Worm (Caenorhabditis elegans) whole organism, young adult: ENCODE results near the gene T13F2.6.

Experiments
- B0019.2 ChIP-seq: fragments of 200-800 bp; sonication (Bioruptor generic); conservative IDR thresholded peaks from 2 replicates; pipeline ENCODE4 v1.3.6; 2022; ENCODE audit warnings: missing genetic modification reagents, missing genetic modification characterization, missing compliant biosample characterization
- C17E4.6 ChIP-seq: fragments of 200-800 bp; sonication (Bioruptor generic); IDR thresholded peaks from 2 replicates; pipeline ENCODE4 v1.3.6; 2022; ENCODE audit warnings: missing genetic modification reagents, missing genetic modification characterization, missing compliant biosample characterization
- F23B12.7 ChIP-seq: sonication (generic microtip); optimal IDR thresholded peaks from 2 replicates; lab custom pipeline; 2017; ENCODE audit warnings: missing genetic modification characterization, mild to moderate bottlenecking, missing compliant biosample characterization, antibody characterized with exemption, moderate library complexity; ENCODE audit not compliant: insufficient read depth
- F49E8.2 ChIP-seq: sonication (generic microtip); optimal IDR thresholded peaks from 3 replicates; lab custom pipeline; 2017; ENCODE audit warnings: missing genetic modification characterization, mild to moderate bottlenecking, missing compliant biosample characterization, antibody characterized with exemption, moderate library complexity; ENCODE audit not compliant: insufficient read depth
- F52B5.7 ChIP-seq: sonication (generic microtip); optimal IDR thresholded peaks from 2 replicates; lab custom pipeline; 2016; ENCODE audit warnings: mild to moderate bottlenecking, missing genetic modification characterization, missing compliant biosample characterization
- F55B11.4 ChIP-seq: sonication (generic microtip); optimal IDR thresholded peaks from 2 replicates; lab custom pipeline; 2016; ENCODE audit warnings: missing compliant biosample characterization, missing genetic modification characterization, borderline replicate concordance; ENCODE audit not compliant: insufficient read depth
- F57A8.1 ChIP-seq: fragments of 200-800 bp; sonication (Bioruptor generic); optimal IDR thresholded peaks from 2 replicates; lab custom pipeline; 2018; ENCODE audit warnings: mild to moderate bottlenecking, missing genetic modification characterization, moderate library complexity, missing compliant biosample characterization
- Y53F4B.3 ChIP-seq: fragments of 200-800 bp; sonication (Bioruptor generic); IDR thresholded peaks from 2 replicates; pipeline ENCODE4 v1.3.6; 2022; ENCODE audit warnings: missing genetic modification reagents, missing genetic modification characterization, missing compliant biosample characterization
- Y53G8AR.9 ChIP-seq: fragments of 200-800 bp; sonication (Bioruptor generic); conservative IDR thresholded peaks from 2 replicates; pipeline ENCODE4 v1.3.6; 2022; ENCODE audit warnings: missing genetic modification reagents, missing genetic modification characterization, missing compliant biosample characterization
- Y56A3A.18 ChIP-seq: fragments of 200-800 bp; sonication (Bioruptor generic); IDR thresholded peaks from 2 replicates; pipeline ENCODE4 v1.3.6; 2022; ENCODE audit warnings: missing genetic modification reagents, missing genetic modification characterization, missing compliant biosample characterization
- Y95B8A.8 ChIP-seq: fragments of 200-800 bp; sonication (Bioruptor generic); IDR thresholded peaks from 2 replicates; pipeline ENCODE4 v1.3.6; 2022; ENCODE audit warnings: missing genetic modification reagents, missing genetic modification characterization, missing compliant biosample characterization
- ama-1 ChIP-seq, 3 experiments: fragments of 150-350 bp in 1 of 3; sonication (generic microtip) in 2 of 3; optimal IDR thresholded peaks; 2 replicates each; lab custom pipeline; 2014 to 2018; ENCODE audit warnings: missing biosample characterization in 2 of 3, missing genetic modification characterization in 2 of 3, missing genetic modification reagents in 2 of 3
- aptf-3 ChIP-seq: fragments of 200-800 bp; sonication (Bioruptor generic); IDR thresholded peaks from 2 replicates; pipeline ENCODE4 v1.3.6; 2022; ENCODE audit warnings: missing genetic modification characterization, missing compliant biosample characterization
- bed-1 ChIP-seq: fragments of 200-800 bp; sonication (Bioruptor generic); IDR thresholded peaks from 2 replicates; pipeline ENCODE4 v1.3.6; 2022; ENCODE audit warnings: missing genetic modification reagents, missing genetic modification characterization, missing compliant biosample characterization
- cebp-2 ChIP-seq: fragments of 200-800 bp; sonication (Bioruptor generic); IDR thresholded peaks from 2 replicates; pipeline ENCODE4 v1.3.6; 2022; ENCODE audit warnings: missing genetic modification characterization, missing compliant biosample characterization
- ceh-58 ChIP-seq: fragments of 200-800 bp; sonication (Bioruptor generic); IDR thresholded peaks from 2 replicates; pipeline ENCODE4 v1.3.6; 2022; ENCODE audit warnings: missing genetic modification characterization, missing compliant biosample characterization
- dox-1 ChIP-seq: fragments of 200-800 bp; sonication (Bioruptor generic); IDR thresholded peaks from 2 replicates; pipeline ENCODE4 v1.3.6; 2022; ENCODE audit warnings: missing genetic modification reagents, missing genetic modification characterization, missing compliant biosample characterization
- dpl-1 ChIP-seq: fragments of 150-350 bp; optimal IDR thresholded peaks from 2 replicates; lab custom pipeline; 2014; ENCODE audit warnings: missing biosample characterization, missing genetic modification reagents, missing genetic modification characterization
- efl-1 ChIP-seq: fragments of 150-350 bp; optimal IDR thresholded peaks from 2 replicates; lab custom pipeline; 2014; ENCODE audit warnings: missing biosample characterization, missing genetic modification reagents, missing genetic modification characterization
- ekl-4 ChIP-seq: fragments of 200-800 bp; sonication (Bioruptor generic); IDR thresholded peaks from 2 replicates; pipeline ENCODE4 v1.3.6; 2022; ENCODE audit warnings: missing genetic modification reagents, missing genetic modification characterization, missing compliant biosample characterization
- fkh-3 ChIP-seq: sonication (generic microtip); optimal IDR thresholded peaks from 2 replicates; lab custom pipeline; 2016; ENCODE audit warnings: mild to moderate bottlenecking, missing genetic modification characterization, missing compliant biosample characterization
- gei-17 ChIP-seq: fragments of 200-800 bp; sonication (Bioruptor generic); optimal IDR thresholded peaks from 2 replicates; lab custom pipeline; 2018; ENCODE audit warnings: mild to moderate bottlenecking, missing genetic modification characterization, missing compliant biosample characterization
- hlh-12 ChIP-seq: sonication (generic microtip); optimal IDR thresholded peaks from 2 replicates; lab custom pipeline; 2016; ENCODE audit warnings: missing genetic modification characterization, missing compliant biosample characterization
- hmg-1.2 ChIP-seq: fragments of 200-800 bp; sonication (Bioruptor generic); IDR thresholded peaks from 2 replicates; pipeline ENCODE4 v1.3.6; 2022; ENCODE audit warnings: missing genetic modification reagents, missing genetic modification characterization, missing compliant biosample characterization
- hmg-20 ChIP-seq: fragments of 200-800 bp; sonication (Bioruptor generic); IDR thresholded peaks from 2 replicates; pipeline ENCODE4 v1.3.6; 2022; ENCODE audit warnings: missing genetic modification reagents, missing genetic modification characterization, missing compliant biosample characterization
- lin-26 ChIP-seq: fragments of 200-800 bp; sonication (Bioruptor generic); IDR thresholded peaks from 2 replicates; pipeline ENCODE4 v1.3.6; 2022; ENCODE audit warnings: missing genetic modification reagents, missing genetic modification characterization, missing compliant biosample characterization
- madf-8 ChIP-seq: fragments of 200-800 bp; sonication (Bioruptor generic); conservative IDR thresholded peaks from 2 replicates; pipeline ENCODE4 v1.3.6; 2022; ENCODE audit warnings: missing genetic modification reagents, missing genetic modification characterization, missing compliant biosample characterization
- nfya-2 ChIP-seq: fragments of 200-800 bp; sonication (Bioruptor generic); IDR thresholded peaks from 2 replicates; pipeline ENCODE4 v1.3.6; 2022; ENCODE audit warnings: missing genetic modification reagents, missing genetic modification characterization, missing compliant biosample characterization
- nfyb-1 ChIP-seq: fragments of 200-800 bp; sonication (Bioruptor generic); IDR thresholded peaks from 2 replicates; pipeline ENCODE4 v1.3.6; 2022; ENCODE audit warnings: missing genetic modification reagents, missing genetic modification characterization, missing compliant biosample characterization
- nhr-80 ChIP-seq: sonication (generic microtip); optimal IDR thresholded peaks from 2 replicates; lab custom pipeline; 2016; ENCODE audit warnings: missing genetic modification characterization, missing compliant biosample characterization
- nhr-90 ChIP-seq: sonication (generic microtip); optimal IDR thresholded peaks from 2 replicates; lab custom pipeline; 2016; ENCODE audit warnings: missing genotype, mild to moderate bottlenecking, missing genetic modification characterization, missing compliant biosample characterization
- pbrm-1 ChIP-seq: fragments of 200-800 bp; sonication (Bioruptor generic); IDR thresholded peaks from 2 replicates; pipeline ENCODE4 v1.3.6; 2022; ENCODE audit warnings: missing genetic modification reagents, missing genetic modification characterization, missing compliant biosample characterization
- pha-4 ChIP-seq: fragments of 150-350 bp; sonication (generic microtip); optimal IDR thresholded peaks from 2 replicates; lab custom pipeline; 2014; ENCODE audit warnings: missing biosample characterization, missing genetic modification reagents, missing genetic modification characterization
- rcor-1 ChIP-seq: fragments of 200-800 bp; sonication (Bioruptor generic); IDR thresholded peaks from 2 replicates; pipeline ENCODE4 v1.3.6; 2022; ENCODE audit warnings: missing genetic modification reagents, missing genetic modification characterization, missing compliant biosample characterization
- rpc-1 ChIP-seq, 2 experiments: fragments of 150-350 bp in 1 of 2; sonication (generic microtip) in 1 of 2; optimal IDR thresholded peaks; 2 replicates each; lab custom pipeline; 2014 to 2018; ENCODE audit warnings: missing biosample characterization in 1 of 2, missing genetic modification characterization in 1 of 2, missing genetic modification reagents in 1 of 2, missing genotype in 1 of 2
- sdz-38 ChIP-seq: sonication (generic microtip); optimal IDR thresholded peaks from 2 replicates; lab custom pipeline; 2016; ENCODE audit warnings: missing genotype, missing genetic modification characterization, missing compliant biosample characterization
- tbp1 ChIP-seq: fragments of 200-800 bp; sonication (Bioruptor generic); optimal IDR thresholded peaks from 2 replicates; lab custom pipeline; 2018; ENCODE audit warnings: mild to moderate bottlenecking, missing genetic modification characterization, missing compliant biosample characterization
- tbx-9 ChIP-seq: sonication (generic microtip); optimal IDR thresholded peaks from 2 replicates; lab custom pipeline; 2016; ENCODE audit warnings: borderline replicate concordance, missing genetic modification characterization, inconsistent platforms, missing compliant biosample characterization
- zfh-2 ChIP-seq: fragments of 200-800 bp; sonication (Bioruptor generic); conservative IDR thresholded peaks from 2 replicates; pipeline ENCODE4 v1.3.6; 2022; ENCODE audit warnings: missing genetic modification reagents, missing genetic modification characterization, missing compliant biosample characterization
- ztf-18 ChIP-seq: sonication (generic microtip); optimal IDR thresholded peaks from 2 replicates; lab custom pipeline; 2016; ENCODE audit warnings: missing genotype, mild to moderate bottlenecking, missing genetic modification characterization, missing compliant biosample characterization
- ztf-25 ChIP-seq: fragments of 200-800 bp; sonication (Bioruptor generic); IDR thresholded peaks from 2 replicates; pipeline ENCODE4 v1.3.6; 2022; ENCODE audit warnings: missing genetic modification reagents, missing genetic modification characterization, missing compliant biosample characterization
- ztf-28 ChIP-seq: fragments of 200-800 bp; sonication (Bioruptor generic); IDR thresholded peaks from 2 replicates; pipeline ENCODE4 v1.3.6; 2022; ENCODE audit warnings: missing genetic modification reagents, missing genetic modification characterization, missing compliant biosample characterization

T13F2.6 gene

ce11 chrIV:9740851-9741549, 37.1 kb upstream of the T13F2.6 start, which contains the start of gene gln-6 (continued):
- TF ChIP-seq madf-8 (GFP tag; lab: Robert Waterston, UW) = peak; percentile 90
- 0 out of 2 replicates have a peak, but pooled peaks have one; percentile 19 for TF ChIP-seq ekl-4
- TF ChIP-seq dpl-1 (GFP tag; lab: Kevin White, UChicago) = peak; percentile 80
- TF ChIP-seq F49E8.2 = peak; percentile 40
- 0 out of 2 replicates have a peak, but pooled peaks have one; percentile 38 for TF ChIP-seq ztf-28 (GFP tag; lab: Robert Waterston, UW)
- peak; percentile 37; the same call in 1 of the 2 replicates for TF ChIP-seq pbrm-1
- TF ChIP-seq nfyb-1 (GFP tag; lab: Robert Waterston, UW) = peak; percentile 25; the same call in 1 of the 2 replicates

DNA sequence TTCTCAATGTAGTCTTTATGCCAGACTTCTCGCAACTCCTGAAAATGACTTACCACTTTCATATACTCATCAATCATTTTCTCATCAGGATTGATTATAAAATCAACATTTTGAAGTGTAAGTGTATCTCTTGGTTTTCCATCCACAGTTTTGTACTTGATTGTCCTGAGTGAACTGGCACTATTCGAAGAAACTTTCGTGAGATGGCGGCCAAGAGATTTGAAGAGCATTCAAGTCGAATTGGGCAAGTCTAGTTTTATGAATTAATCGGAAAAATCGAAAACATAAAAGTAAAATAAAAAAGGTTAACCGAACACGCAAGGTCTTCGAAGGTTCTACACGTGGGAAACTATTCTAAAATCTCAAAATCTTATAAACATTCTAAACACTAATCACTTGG, 35.2 kb upstream of the T13F2.6 start, which contains the start of gene C28D4.7:
C28D4.7 (minus strand) TSS at position 265 of the 400 bp plus-strand sequence.
- TF ChIP-seq cebp-2 (GFP tag; lab: Robert Waterston, UW) (no peak), tbx-9 (no peak), Y53F4B.3 (GFP tag; lab: Robert Waterston, UW) (no peak), ceh-58 (GFP tag; lab: Robert Waterston, UW) (no peak), C17E4.6 (GFP tag; lab: Robert Waterston, UW) (no peak), hmg-1.2 (no peak), ama-1 (optimal IDR thresholded peaks at IDR 0.05; lab: Kevin White, UChicago) (no peak), ama-1 (GFP tag; optimal IDR thresholded peaks at IDR 0.05; lab: Kevin White, UChicago) (no peak), sdz-38 (tag; lab: Kevin White, UChicago) (no peak), rcor-1 (no peak)

DNA sequence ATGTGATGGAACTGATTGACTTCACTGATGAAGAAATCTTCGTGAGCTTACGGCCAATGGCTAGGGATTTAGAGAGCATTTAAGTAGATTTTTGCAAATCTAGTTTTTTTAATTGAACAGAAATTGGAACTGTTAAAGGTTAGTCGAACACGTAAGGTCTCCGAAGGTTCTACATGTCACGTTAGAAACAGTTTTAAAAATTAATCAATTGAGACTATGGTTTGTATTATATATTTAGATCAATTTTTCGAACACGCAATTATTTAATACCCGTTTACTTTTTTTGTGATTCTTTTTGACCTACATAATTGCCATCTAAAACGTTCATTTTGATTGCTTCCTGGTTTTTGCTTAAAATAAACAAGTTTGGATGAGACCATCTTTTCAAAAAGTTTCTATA, 33.2 kb upstream of the T13F2.6 start, which contains the start of gene C28D4.4:
C28D4.4 (minus strand) TSS at position 101 of the 400 bp plus-strand sequence.
- TF ChIP-seq rpc-1 (optimal IDR thresholded peaks at IDR 0.05; lab: Kevin White, UChicago) (no peak), rpc-1 (tag; optimal IDR thresholded peaks at IDR 0.05; lab: Kevin White, UChicago) (no peak), F23B12.7 (no peak), hmg-20 (GFP tag; lab: Robert Waterston, UW) (no peak), fkh-3 (tag; lab: Kevin White, UChicago) (no peak), tbx-9 (no peak), B0019.2 (GFP tag; lab: Robert Waterston, UW) (no peak), F55B11.4 (no peak)

DNA sequence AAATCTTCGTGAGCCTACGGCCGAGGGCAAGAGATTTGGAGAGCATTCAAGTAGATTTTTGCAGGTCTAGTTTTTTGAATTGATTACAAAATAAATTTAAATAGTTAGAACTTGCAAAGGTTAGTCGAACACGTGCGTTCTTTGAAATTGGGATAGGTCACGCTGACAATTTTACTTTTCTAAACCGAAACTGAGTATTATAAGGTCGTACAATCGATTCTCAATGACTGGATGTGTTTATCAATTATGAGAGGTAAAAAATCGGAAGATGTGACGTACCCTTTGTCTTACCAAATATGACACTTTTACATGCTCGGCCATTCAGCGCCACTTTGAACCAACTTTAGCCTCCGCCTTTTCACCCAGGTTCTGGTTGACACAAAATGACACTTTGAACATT, 31.4 kb upstream of the T13F2.6 start, which contains the start of gene C28D4.5:
C28D4.5 (minus strand) TSS at position 101 of the 400 bp plus-strand sequence.
- no peak for TF ChIP-seq nhr-80 (tag; lab: Kevin White, UChicago)
- TF ChIP-seq ztf-25 = no peak
- no peak for TF ChIP-seq F57A8.1 (GFP tag; lab: Kevin White, UChicago)
- no peak for TF ChIP-seq nfya-2 (GFP tag; lab: Robert Waterston, UW)
- TF ChIP-seq F52B5.7 (tag; lab: Kevin White, UChicago) = no peak
- no peak for TF ChIP-seq Y53G8AR.9 (GFP tag; lab: Robert Waterston, UW)
- TF ChIP-seq efl-1 (GFP tag; lab: Kevin White, UChicago) = no peak
- no peak for TF ChIP-seq Y95B8A.8 (GFP tag; lab: Robert Waterston, UW)

DNA sequence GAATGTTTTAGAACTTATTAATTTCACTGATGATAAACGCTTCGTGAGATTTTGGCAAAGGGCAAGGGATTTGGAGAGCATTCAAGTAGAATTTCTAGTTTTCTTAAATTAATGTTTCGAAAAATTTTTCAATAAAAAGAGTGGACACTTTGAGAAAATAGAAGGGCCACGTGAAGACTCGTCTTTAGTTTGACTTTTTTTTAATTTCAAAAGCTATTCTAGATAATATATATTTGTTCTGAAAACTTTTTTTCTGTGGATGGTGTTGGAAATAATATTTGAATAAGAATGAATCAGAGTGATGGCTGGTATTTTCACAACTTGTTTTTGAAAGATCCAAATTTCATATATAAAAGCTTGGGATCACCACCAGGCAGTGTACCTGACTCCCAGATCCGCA, 29.8 kb upstream of the T13F2.6 start, which contains the start of gene C28D4.8:
C28D4.8 (minus strand) TSS at position 101 of the 400 bp plus-strand sequence.
- TF ChIP-seq pha-4 (tag; lab: Kevin White, UChicago) = no peak
- no peak for TF ChIP-seq lin-26
- TF ChIP-seq Y56A3A.18 (GFP tag; lab: Robert Waterston, UW) = no peak
- no peak for TF ChIP-seq gei-17 (GFP tag; lab: Kevin White, UChicago)
- TF ChIP-seq bed-1 (GFP tag; lab: Robert Waterston, UW) = no peak
- no peak for TF ChIP-seq ceh-58 (GFP tag; lab: Robert Waterston, UW)
- TF ChIP-seq madf-8 (GFP tag; lab: Robert Waterston, UW) = no peak
- TF ChIP-seq nhr-90 (tag; lab: Kevin White, UChicago) = no peak
- no peak for TF ChIP-seq aptf-3 (GFP tag; lab: Robert Waterston, UW)
- no peak for TF ChIP-seq tbp1 (GFP tag; lab: Kevin White, UChicago)
- TF ChIP-seq zfh-2 (GFP tag; lab: Robert Waterston, UW) = no peak
- no peak for TF ChIP-seq dox-1
- TF ChIP-seq hlh-12 (tag; lab: Kevin White, UChicago) = no peak
- no peak for TF ChIP-seq ztf-18 (tag; lab: Kevin White, UChicago)
